Worm (Caenorhabditis elegans): ENCODE data around the gene K10G6.9.

Gene K10G6.9

ce11 chrII:4011518-4011917, 39.5 kb downstream of the K10G6.9 start:
- TF ChIP-seq unc-3 (GFP tag; conservative IDR thresholded peaks at IDR 0.05), result no peak
- no peak for TF ChIP-seq unc-3 (tag; optimal IDR thresholded peaks at IDR 0.05)
- peak; percentile 42 for TF ChIP-seq elt-2 (tag; optimal IDR thresholded peaks at IDR 0.05)

- TF ChIP-seq che-1 (tag; optimal IDR thresholded peaks at IDR 0.05) (no peak), eyg-1 (tag; optimal IDR thresholded peaks at IDR 0.05) (no peak), ceh-2 (tag; optimal IDR thresholded peaks at IDR 0.05) (no peak), gmeb-2 (tag; optimal IDR thresholded peaks at IDR 0.05) (no peak), C38D4.7 (GFP tag; optimal IDR thresholded peaks at IDR 0.05) (no peak), zip-5 (tag; optimal IDR thresholded peaks at IDR 0.05) (no peak), T23F11.4 (GFP tag; optimal IDR thresholded peaks at IDR 0.05) (no peak), sox-4 (tag; optimal IDR thresholded peaks at IDR 0.05) (no peak), unc-42 (tag; optimal IDR thresholded peaks at IDR 0.05) (no peak), ahr-1 (tag; optimal IDR thresholded peaks at IDR 0.05) (no peak), madf-2 (tag; optimal IDR thresholded peaks at IDR 0.05) (no peak), ets-4 (tag; optimal IDR thresholded peaks at IDR 0.05) (no peak), ref-2 (tag; optimal IDR thresholded peaks at IDR 0.05) (no peak), pha-2 (tag; optimal IDR thresholded peaks at IDR 0.05) (no peak), pha-4 (tag; optimal IDR thresholded peaks at IDR 0.05) (no peak), pax-1 (tag; optimal IDR thresholded peaks at IDR 0.05) (no peak)
Observed at ce11 chrII:4018617-4019016, 46.6 kb downstream of the K10G6.9 start, which contains the start of gene K07D4.6. Gene K07D4.6 (minus strand): TSS chrII:4018717.
